Fruit fly (Drosophila melanogaster) whole organism, adult: ENCODE results near the gene CG42397.

Source experiments
- CG12768 ChIP-seq: fragments of 200-800 bp; sonication (Bioruptor generic); optimal IDR thresholded peaks from 2 replicates; lab custom pipeline; 2017; ENCODE audit warnings: missing biosample characterization, missing genetic modification characterization, mild to moderate bottlenecking, moderate library complexity, missing genetic modification reagents
- CG33017 ChIP-seq: fragments of 200-800 bp; sonication (Bioruptor generic); optimal IDR thresholded peaks from 2 replicates; lab custom pipeline; 2018; ENCODE audit warnings: missing biosample characterization, mild to moderate bottlenecking, missing genetic modification characterization, moderate library complexity
- CG5204 ChIP-seq: fragments of 200-800 bp; sonication (Bioruptor generic); optimal IDR thresholded peaks from 2 replicates; lab custom pipeline; 2016; ENCODE audit warnings: missing biosample characterization, missing genetic modification characterization
- CG7045 ChIP-seq: fragments of 200-800 bp; sonication (Bioruptor generic); optimal IDR thresholded peaks from 2 replicates; lab custom pipeline; 2017; ENCODE audit warnings: missing biosample characterization, mild to moderate bottlenecking, missing genetic modification characterization
- CG7101 ChIP-seq: fragments of 200-800 bp; sonication (Bioruptor generic); optimal IDR thresholded peaks from 2 replicates; lab custom pipeline; 2018; ENCODE audit warnings: missing biosample characterization, mild to moderate bottlenecking, missing genetic modification characterization, moderate library complexity
- Clk ChIP-seq: fragments of 200-800 bp; sonication (Bioruptor generic); optimal IDR thresholded peaks from 2 replicates; lab custom pipeline; 2017; ENCODE audit warnings: missing biosample characterization, missing genetic modification characterization
- Hr96 ChIP-seq: fragments of 200-800 bp; sonication (Bioruptor generic); optimal IDR thresholded peaks from 2 replicates; lab custom pipeline; 2016; ENCODE audit warnings: missing biosample characterization, missing genetic modification characterization
- kay ChIP-seq: fragments of 200-800 bp; sonication (Bioruptor generic); peaks from one replicate; lab custom pipeline; 2016; ENCODE audit warnings: missing biosample characterization, missing genetic modification characterization, borderline replicate concordance
- pad ChIP-seq: fragments of 200-800 bp; sonication (Bioruptor generic); optimal IDR thresholded peaks from 3 replicates; lab custom pipeline; 2017; ENCODE audit warnings: missing biosample characterization, missing genetic modification characterization, mild to moderate bottlenecking, moderate library complexity, missing genetic modification reagents

DNA sequence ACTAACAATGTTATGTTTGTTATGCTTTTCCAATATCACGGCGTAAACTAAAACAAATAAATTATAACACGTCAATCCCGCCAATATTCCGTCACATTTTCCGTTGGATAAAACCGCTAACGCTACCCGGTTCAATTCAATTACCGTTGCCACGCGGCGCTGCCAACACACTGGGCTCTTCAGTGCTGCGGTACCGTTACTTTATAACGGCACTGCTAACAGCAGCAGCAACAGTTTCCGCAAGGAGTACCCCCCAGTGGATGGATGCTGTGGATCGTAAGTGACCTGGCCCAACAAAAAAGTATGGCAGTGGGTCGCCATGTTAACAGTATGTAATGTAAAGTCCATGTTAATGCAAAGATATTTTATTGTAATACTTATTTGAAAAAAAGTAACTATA, 34.9 kb downstream of the CG42397 start, which contains the start of gene CG44837:
- TF ChIP-seq CG7101 (tag; lab: Kevin White, UChicago) = no peak
- no peak for TF ChIP-seq Clk
- TF ChIP-seq pad (GFP tag; lab: Kevin White, UChicago) = no peak
- TF ChIP-seq Hr96 (GFP tag; lab: Kevin White, UChicago) = no peak
- no peak for TF ChIP-seq kay (GFP tag; lab: Kevin White, UChicago)
- no peak for TF ChIP-seq CG12768 (GFP tag; lab: Kevin White, UChicago)
- no peak for TF ChIP-seq CG5204 (GFP tag; lab: Kevin White, UChicago)
- no peak for TF ChIP-seq CG33017
- TF ChIP-seq CG7045 (GFP tag; lab: Kevin White, UChicago) = no peak
